Worm (Caenorhabditis elegans) whole organism, young adult: Measurements from ENCODE around the gene srv-30.
"Not testable (repeated sequence)": the region's sequence is repeated elsewhere in the genome, so short reads cannot be mapped to it uniquely, and the experiment has no call there.

Experiments used
- B0019.2 ChIP-seq: fragments of 200-800 bp; sonication (Bioruptor generic); conservative IDR thresholded peaks from 2 replicates; pipeline ENCODE4 v1.3.6; 2022; ENCODE audit warnings: missing genetic modification reagents, missing genetic modification characterization, missing compliant biosample characterization
- F33H1.4 ChIP-seq: fragments of 200-800 bp; sonication (Bioruptor generic); IDR thresholded peaks from 2 replicates; pipeline ENCODE4 v1.3.6; 2022; ENCODE audit warnings: missing genetic modification reagents, missing genetic modification characterization, missing compliant biosample characterization
- F52B5.7 ChIP-seq: sonication (generic microtip); optimal IDR thresholded peaks from 2 replicates; lab custom pipeline; 2016; ENCODE audit warnings: mild to moderate bottlenecking, missing genetic modification characterization, missing compliant biosample characterization
- K11D2.4 ChIP-seq: fragments of 200-800 bp; sonication (Bioruptor generic); IDR thresholded peaks from 2 replicates; pipeline ENCODE4 v1.3.6; 2022; ENCODE audit warnings: missing genetic modification reagents, missing genetic modification characterization, missing compliant biosample characterization
- Y56A3A.18 ChIP-seq: fragments of 200-800 bp; sonication (Bioruptor generic); IDR thresholded peaks from 2 replicates; pipeline ENCODE4 v1.3.6; 2022; ENCODE audit warnings: missing genetic modification reagents, missing genetic modification characterization, missing compliant biosample characterization
- Y95B8A.8 ChIP-seq: fragments of 200-800 bp; sonication (Bioruptor generic); IDR thresholded peaks from 2 replicates; pipeline ENCODE4 v1.3.6; 2022; ENCODE audit warnings: missing genetic modification reagents, missing genetic modification characterization, missing compliant biosample characterization
- aptf-2 ChIP-seq: fragments of 200-800 bp; sonication (Bioruptor generic); conservative IDR thresholded peaks from 2 replicates; pipeline ENCODE4 v1.3.6; 2022; ENCODE audit warnings: missing genetic modification reagents, missing genetic modification characterization, missing compliant biosample characterization
- atf-7 ChIP-seq: sonication (generic microtip); optimal IDR thresholded peaks from 2 replicates; lab custom pipeline; 2017; ENCODE audit warnings: mild to moderate bottlenecking, missing genetic modification characterization, missing compliant biosample characterization
- athp-1 ChIP-seq: sonication (generic microtip); optimal IDR thresholded peaks from 2 replicates; lab custom pipeline; 2017; ENCODE audit warnings: mild to moderate bottlenecking, missing genetic modification characterization, missing compliant biosample characterization
- attf-6 ChIP-seq: fragments of 200-800 bp; sonication (Bioruptor generic); IDR thresholded peaks from 2 replicates; pipeline ENCODE4 v1.3.6; 2022; ENCODE audit warnings: missing genetic modification reagents, missing genetic modification characterization, missing compliant biosample characterization
- ceh-100 ChIP-seq: fragments of 200-800 bp; sonication (Bioruptor generic); IDR thresholded peaks from 2 replicates; pipeline ENCODE4 v1.3.6; 2022; ENCODE audit warnings: missing genetic modification reagents, missing genetic modification characterization, missing compliant biosample characterization
- ceh-91 ChIP-seq: fragments of 200-800 bp; sonication (Bioruptor generic); IDR thresholded peaks from 2 replicates; pipeline ENCODE4 v1.3.6; 2022; ENCODE audit warnings: missing genetic modification reagents, missing genetic modification characterization, missing compliant biosample characterization
- chd-7 ChIP-seq: sonication (generic microtip); optimal IDR thresholded peaks from 2 replicates; lab custom pipeline; 2016; ENCODE audit warnings: mild to moderate bottlenecking, missing genetic modification characterization, moderate library complexity, missing compliant biosample characterization
- die-1 ChIP-seq: sonication (generic microtip); optimal IDR thresholded peaks from 2 replicates; lab custom pipeline; 2016; ENCODE audit warnings: missing genotype, mild to moderate bottlenecking, missing genetic modification characterization, missing compliant biosample characterization
- dox-1 ChIP-seq: fragments of 200-800 bp; sonication (Bioruptor generic); IDR thresholded peaks from 2 replicates; pipeline ENCODE4 v1.3.6; 2022; ENCODE audit warnings: missing genetic modification reagents, missing genetic modification characterization, missing compliant biosample characterization
- dpff-1 ChIP-seq: sonication (generic microtip); optimal IDR thresholded peaks from 2 replicates; lab custom pipeline; 2017; ENCODE audit warnings: mild to moderate bottlenecking, missing genetic modification characterization, missing compliant biosample characterization
- dpl-1 ChIP-seq: fragments of 150-350 bp; optimal IDR thresholded peaks from 2 replicates; lab custom pipeline; 2014; ENCODE audit warnings: missing biosample characterization, missing genetic modification reagents, missing genetic modification characterization
- efl-1 ChIP-seq: fragments of 150-350 bp; optimal IDR thresholded peaks from 2 replicates; lab custom pipeline; 2014; ENCODE audit warnings: missing biosample characterization, missing genetic modification reagents, missing genetic modification characterization
- him-1 ChIP-seq: sonication (generic microtip); optimal IDR thresholded peaks from 2 replicates; lab custom pipeline; 2016; ENCODE audit warnings: missing genotype, missing genetic modification reagents, missing genetic modification characterization, missing compliant biosample characterization
- hlh-26 ChIP-seq: fragments of 200-800 bp; sonication (Bioruptor generic); conservative IDR thresholded peaks from 2 replicates; pipeline ENCODE4 v1.3.6; 2022; ENCODE audit warnings: missing genetic modification reagents, missing genetic modification characterization, missing compliant biosample characterization
- hmg-20 ChIP-seq: fragments of 200-800 bp; sonication (Bioruptor generic); IDR thresholded peaks from 2 replicates; pipeline ENCODE4 v1.3.6; 2022; ENCODE audit warnings: missing genetic modification reagents, missing genetic modification characterization, missing compliant biosample characterization
- hrde-1 ChIP-seq: sonication (generic microtip); optimal IDR thresholded peaks from 2 replicates; lab custom pipeline; 2016; ENCODE audit warnings: missing genetic modification characterization, mild to moderate bottlenecking, missing compliant biosample characterization, moderate library complexity, missing genotype, missing genetic modification reagents, borderline replicate concordance
- lag-1 ChIP-seq: fragments of 200-800 bp; sonication (Bioruptor generic); IDR thresholded peaks from 2 replicates; pipeline ENCODE4 v1.3.6; 2022; ENCODE audit warnings: missing genetic modification reagents, missing genetic modification characterization, missing compliant biosample characterization
- lir-1 ChIP-seq: fragments of 200-800 bp; sonication (Bioruptor generic); conservative IDR thresholded peaks from 2 replicates; pipeline ENCODE4 v1.3.6; 2022; ENCODE audit warnings: missing genetic modification reagents, missing genetic modification characterization, missing compliant biosample characterization
- lsy-27 ChIP-seq: sonication (generic microtip); optimal IDR thresholded peaks from 2 replicates; lab custom pipeline; 2017; ENCODE audit warnings: missing genetic modification characterization, mild to moderate bottlenecking, missing compliant biosample characterization, antibody characterized with exemption, missing genotype, borderline replicate concordance; ENCODE audit not compliant: insufficient read depth
- nfya-2 ChIP-seq: fragments of 200-800 bp; sonication (Bioruptor generic); IDR thresholded peaks from 2 replicates; pipeline ENCODE4 v1.3.6; 2022; ENCODE audit warnings: missing genetic modification reagents, missing genetic modification characterization, missing compliant biosample characterization
- nfyb-1 ChIP-seq: fragments of 200-800 bp; sonication (Bioruptor generic); IDR thresholded peaks from 2 replicates; pipeline ENCODE4 v1.3.6; 2022; ENCODE audit warnings: missing genetic modification reagents, missing genetic modification characterization, missing compliant biosample characterization
- nhr-179 ChIP-seq: sonication (generic microtip); optimal IDR thresholded peaks from 2 replicates; lab custom pipeline; 2016; ENCODE audit warnings: mild to moderate bottlenecking, missing genetic modification characterization, missing compliant biosample characterization
- nhr-27 ChIP-seq: fragments of 200-800 bp; sonication (Bioruptor generic); optimal IDR thresholded peaks from 2 replicates; lab custom pipeline; 2018; ENCODE audit warnings: mild to moderate bottlenecking, missing genetic modification characterization, moderate library complexity, missing compliant biosample characterization
- nhr-80 ChIP-seq: sonication (generic microtip); optimal IDR thresholded peaks from 2 replicates; lab custom pipeline; 2016; ENCODE audit warnings: missing genetic modification characterization, missing compliant biosample characterization
- rec-8 ChIP-seq, 2 experiments: sonication (generic microtip); optimal IDR thresholded peaks; 2 replicates each; lab custom pipeline; 2016; ENCODE audit warnings: mild to moderate bottlenecking in 2 of 2, missing genetic modification characterization in 2 of 2, missing genetic modification reagents in 2 of 2, missing genotype in 2 of 2, missing biosample characterization in 1 of 2, missing compliant biosample characterization in 1 of 2, moderate library complexity in 1 of 2
- repo-1 ChIP-seq: sonication (generic microtip); optimal IDR thresholded peaks from 2 replicates; lab custom pipeline; 2017; ENCODE audit warnings: mild to moderate bottlenecking, missing genetic modification characterization, missing compliant biosample characterization
- rpc-1 ChIP-seq, 2 experiments: fragments of 150-350 bp in 1 of 2; sonication (generic microtip) in 1 of 2; optimal IDR thresholded peaks; 2 replicates each; lab custom pipeline; 2014 to 2018; ENCODE audit warnings: missing biosample characterization in 1 of 2, missing genetic modification characterization in 1 of 2, missing genetic modification reagents in 1 of 2, missing genotype in 1 of 2
- sdz-38 ChIP-seq: sonication (generic microtip); optimal IDR thresholded peaks from 2 replicates; lab custom pipeline; 2016; ENCODE audit warnings: missing genotype, missing genetic modification characterization, missing compliant biosample characterization
- unc-62 ChIP-seq: fragments of 150-350 bp; optimal IDR thresholded peaks from 2 replicates; lab custom pipeline; 2014; ENCODE audit warnings: missing biosample characterization, missing genetic modification reagents, missing genetic modification characterization
- zfh-2 ChIP-seq: fragments of 200-800 bp; sonication (Bioruptor generic); conservative IDR thresholded peaks from 2 replicates; pipeline ENCODE4 v1.3.6; 2022; ENCODE audit warnings: missing genetic modification reagents, missing genetic modification characterization, missing compliant biosample characterization
- zim-3 ChIP-seq: sonication (generic microtip); optimal IDR thresholded peaks from 2 replicates; lab custom pipeline; 2017; ENCODE audit warnings: mild to moderate bottlenecking, missing genetic modification characterization, moderate library complexity, missing compliant biosample characterization
- ztf-18 ChIP-seq: sonication (generic microtip); optimal IDR thresholded peaks from 2 replicates; lab custom pipeline; 2016; ENCODE audit warnings: missing genotype, mild to moderate bottlenecking, missing genetic modification characterization, missing compliant biosample characterization
- ztf-25 ChIP-seq: fragments of 200-800 bp; sonication (Bioruptor generic); IDR thresholded peaks from 2 replicates; pipeline ENCODE4 v1.3.6; 2022; ENCODE audit warnings: missing genetic modification reagents, missing genetic modification characterization, missing compliant biosample characterization
- ztf-3 ChIP-seq: fragments of 200-800 bp; sonication (Bioruptor generic); optimal IDR thresholded peaks from 2 replicates; lab custom pipeline; 2018; ENCODE audit warnings: mild to moderate bottlenecking, missing genetic modification characterization, missing compliant biosample characterization
- ztf-6 ChIP-seq: fragments of 200-800 bp; sonication (Bioruptor generic); IDR thresholded peaks from 2 replicates; pipeline ENCODE4 v1.3.6; 2022; ENCODE audit warnings: missing genetic modification reagents, missing genetic modification characterization, missing compliant biosample characterization

Gene srv-30

DNA sequence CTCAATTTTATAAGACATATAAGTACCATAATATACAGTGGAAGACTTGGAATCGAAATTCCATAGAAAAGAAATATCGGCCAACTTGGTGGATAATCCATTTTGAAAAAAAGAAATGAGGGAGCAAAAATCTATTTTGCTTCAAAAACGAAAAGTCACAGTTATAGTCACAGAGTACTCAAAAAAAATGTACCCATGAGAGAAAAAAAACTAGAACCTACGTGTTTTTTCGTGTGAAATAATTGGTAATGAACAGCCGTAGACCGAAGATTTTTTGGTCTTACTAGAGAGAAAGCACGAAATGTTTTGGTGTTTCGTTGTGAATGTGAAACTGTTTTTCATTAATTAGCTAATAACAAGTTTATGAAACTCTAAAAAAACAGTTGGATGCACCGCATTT lies at the start of gene srv-30:
TSS of gene srv-30 (minus strand) at position 101 of the 400 bp plus-strand sequence.
- TF ChIP-seq lir-1 (GFP tag; lab: Robert Waterston, UW) (no peak), attf-6 (GFP tag; lab: Robert Waterston, UW) (no peak), nhr-80 (no peak), dpff-1 (tag; lab: Kevin White, UChicago) (no peak), hrde-1 (tag; lab: Kevin White, UChicago) (no peak), hlh-26 (GFP tag; lab: Robert Waterston, UW) (no peak), sdz-38 (tag; lab: Kevin White, UChicago) (no peak), zfh-2 (no peak), K11D2.4 (no peak), nhr-27 (tag; lab: Kevin White, UChicago) (no peak), lag-1 (GFP tag; lab: Robert Waterston, UW) (no peak), nhr-179 (tag; lab: Kevin White, UChicago) (no peak), lsy-27 (no peak), F52B5.7 (no peak), dpl-1 (GFP tag; lab: Kevin White, UChicago) (no peak), ztf-18 (tag; lab: Kevin White, UChicago) (no peak), dox-1 (GFP tag; lab: Robert Waterston, UW) (no peak), nfya-2 (GFP tag; lab: Robert Waterston, UW) (no peak), Y56A3A.18 (GFP tag; lab: Robert Waterston, UW) (no peak)

DNA sequence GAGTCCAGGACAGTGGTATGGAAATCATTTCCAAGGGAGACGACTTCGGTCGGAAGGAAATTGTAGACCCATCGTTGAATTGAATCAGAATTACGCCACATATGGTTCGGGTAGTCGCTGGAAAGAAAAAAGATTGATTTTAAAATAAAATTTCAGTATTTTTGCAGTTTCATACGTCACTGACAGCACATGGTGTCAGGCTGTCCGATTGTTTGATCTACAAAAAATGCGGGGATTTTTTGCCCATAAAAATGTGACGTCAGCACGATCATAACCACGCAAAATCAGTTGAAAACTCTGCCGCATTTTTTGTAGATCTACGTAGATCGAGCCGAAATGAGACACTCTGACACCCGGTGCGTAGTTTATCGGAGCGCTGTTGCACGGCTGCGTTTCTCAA lies 48.1 kb upstream of the srv-30 start, which contains the start of gene Y73B6BL.12:
TSS of gene Y73B6BL.12 (minus strand) at position 101 of the 400 bp plus-strand sequence.
- not testable (repeated sequence) for TF ChIP-seq efl-1 (GFP tag; lab: Kevin White, UChicago); lsy-27; ztf-3 (GFP tag; lab: Kevin White, UChicago)

DNA sequence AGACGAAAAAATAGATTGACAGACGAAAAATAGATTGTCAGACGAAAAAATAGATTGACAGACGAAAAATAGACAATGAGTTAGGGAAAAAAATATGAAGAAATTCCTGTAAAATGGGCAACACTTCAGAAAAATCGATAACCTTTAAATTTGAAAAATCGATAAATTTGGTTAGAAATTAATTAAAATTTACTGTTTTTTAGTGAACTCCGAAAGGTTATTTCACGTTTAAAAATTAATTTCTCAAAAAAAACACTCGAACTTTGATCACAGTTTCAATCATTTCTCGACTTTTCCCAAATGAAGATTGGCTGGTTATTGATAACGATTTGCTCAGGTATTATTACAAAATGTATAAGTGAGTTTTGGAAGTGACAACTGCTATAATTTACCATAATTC lies 38.2 kb upstream of the srv-30 start, which contains the start of gene csp-2:
TSS of gene csp-2 (plus strand) at position 301 of the 400 bp plus-strand sequence.
- TF ChIP-seq zim-3 (tag; lab: Kevin White, UChicago), result no peak
- TF ChIP-seq die-1 (tag; lab: Kevin White, UChicago), result no peak
- TF ChIP-seq Y95B8A.8, result no peak
- TF ChIP-seq aptf-2 (GFP tag; lab: Robert Waterston, UW), result no peak
- no peak for TF ChIP-seq B0019.2

DNA sequence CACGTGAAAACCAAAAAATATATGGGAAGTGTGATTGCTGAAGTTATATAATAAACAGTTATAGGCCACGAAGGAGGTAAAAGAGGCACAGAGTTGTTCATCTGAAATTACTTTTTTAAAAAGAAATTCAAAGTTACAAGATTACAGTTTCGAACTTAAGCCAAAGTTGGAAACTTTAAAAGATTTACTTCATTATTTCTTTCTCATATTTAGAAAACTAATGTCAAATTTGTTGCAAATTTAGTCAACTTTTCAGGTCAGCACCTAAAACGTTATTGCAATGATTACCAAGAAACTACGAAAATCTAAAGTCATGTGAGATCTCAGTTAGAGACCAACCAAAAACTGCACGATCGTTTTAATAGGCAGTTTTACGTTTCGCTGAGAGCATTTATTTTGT lies 34.4 kb upstream of the srv-30 start, which contains the start of gene srv-25:
TSS of gene srv-25 (minus strand) at position 101 of the 400 bp plus-strand sequence.
- no peak for TF ChIP-seq F33H1.4 (GFP tag; lab: Robert Waterston, UW)
- TF ChIP-seq ztf-6 (GFP tag; lab: Robert Waterston, UW), result no peak
- no peak for TF ChIP-seq repo-1 (tag; lab: Kevin White, UChicago)
- TF ChIP-seq rec-8 (tag; optimal IDR thresholded peaks at IDR 0.05; lab: Kevin White, UChicago), result no peak

DNA sequence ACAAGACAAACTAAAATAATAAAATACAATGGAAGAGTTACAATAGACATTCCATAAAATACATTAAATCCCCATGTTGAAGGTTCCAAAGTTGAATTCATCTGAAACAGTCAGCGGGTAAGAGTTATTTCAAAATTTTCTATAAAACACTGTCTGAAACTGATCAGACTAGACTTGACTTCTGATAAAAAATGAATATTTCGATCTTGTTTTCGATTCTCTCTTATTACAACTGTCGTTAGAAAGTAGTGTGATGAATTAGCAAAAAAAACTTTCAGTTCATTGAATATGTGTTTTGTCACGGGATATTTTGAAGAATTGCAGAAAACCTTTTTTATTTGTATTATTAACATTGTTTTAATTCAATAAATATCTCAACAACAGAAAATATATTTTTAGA lies 32.5 kb upstream of the srv-30 start, which contains the start of gene srv-26:
TSS of gene srv-26 (minus strand) at position 101 of the 400 bp plus-strand sequence.
- TF ChIP-seq ceh-100 (GFP tag; lab: Robert Waterston, UW) (no peak), sdz-38 (tag; lab: Kevin White, UChicago) (no peak), unc-62 (GFP tag; lab: Kevin White, UChicago) (no peak), ztf-25 (GFP tag; lab: Robert Waterston, UW) (no peak), hmg-20 (GFP tag; lab: Robert Waterston, UW) (no peak), atf-7 (tag; lab: Kevin White, UChicago) (no peak), athp-1 (tag; lab: Kevin White, UChicago) (no peak), zim-3 (tag; lab: Kevin White, UChicago) (no peak), nfyb-1 (GFP tag; lab: Robert Waterston, UW) (no peak), chd-7 (tag; lab: Kevin White, UChicago) (no peak), him-1 (tag; lab: Kevin White, UChicago) (no peak), rpc-1 (optimal IDR thresholded peaks at IDR 0.05; lab: Kevin White, UChicago) (no peak), rpc-1 (tag; optimal IDR thresholded peaks at IDR 0.05; lab: Kevin White, UChicago) (no peak), hrde-1 (tag; lab: Kevin White, UChicago) (no peak), ceh-91 (no peak)
